Fruit fly (Drosophila melanogaster): ENCODE measurements around the gene JMJD7.

Gene JMJD7

DNA sequence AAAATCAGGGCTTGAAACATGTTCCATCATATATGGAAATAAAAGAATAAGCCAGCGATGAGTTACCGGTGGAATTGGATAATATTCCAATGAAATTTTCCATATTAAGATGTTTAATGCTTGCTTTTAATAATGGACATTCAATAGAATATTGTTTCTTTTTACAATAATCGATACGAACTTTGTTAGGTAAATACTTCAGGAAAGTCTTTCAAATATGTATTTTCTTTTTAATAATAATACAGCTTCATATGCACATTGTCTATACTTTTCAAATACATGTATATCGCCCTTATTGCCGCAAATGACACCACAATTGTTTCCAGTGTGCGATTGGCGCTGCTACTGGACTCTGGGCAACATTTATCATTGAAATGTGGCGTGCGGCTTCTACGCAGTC lies 43.2 kb downstream of the JMJD7 start (continued):
- peak; percentile 24 for TF ChIP-seq CG11504 (tag; optimal IDR thresholded peaks at IDR 0.05)
- TF ChIP-seq Tbp (GFP tag; optimal IDR thresholded peaks at IDR 0.05), result no peak

DNA sequence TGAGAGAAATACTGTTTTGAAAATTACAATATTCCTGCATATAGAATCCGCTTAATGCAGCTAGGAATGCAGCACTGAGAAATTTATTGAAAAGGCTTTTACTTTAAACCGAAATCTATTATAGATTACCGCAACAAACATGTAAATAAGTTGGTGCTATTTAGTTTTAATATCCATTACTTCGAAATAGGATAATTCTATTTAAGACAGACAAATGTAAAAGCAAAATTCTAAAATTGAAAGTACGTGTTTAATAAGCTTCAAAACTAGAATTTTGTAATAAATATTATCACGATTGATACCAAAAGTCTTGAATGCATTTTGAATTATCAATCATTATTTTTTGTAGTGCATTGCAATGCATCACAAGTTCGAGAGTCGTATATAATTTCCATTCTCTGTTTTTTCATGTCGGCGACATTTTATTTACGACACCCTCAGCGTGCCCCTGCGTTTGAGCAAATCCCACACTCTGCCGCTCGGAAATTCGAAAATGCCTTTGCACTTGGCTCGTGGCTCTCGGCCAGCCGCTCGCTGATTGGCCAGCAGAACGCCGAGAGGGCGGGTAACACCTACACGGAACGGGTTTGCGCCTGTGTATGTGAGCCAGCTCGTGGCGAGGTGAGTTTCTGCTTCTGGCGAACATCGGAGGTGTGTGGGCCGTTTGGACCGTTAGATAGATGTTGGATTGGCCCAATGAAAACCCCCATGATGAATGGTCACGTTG lies 46.8 kb downstream of the JMJD7 start:
- TF ChIP-seq ham (GFP tag; IDR thresholded peaks at IDR 0.05) (no peak), Mad (GFP tag; optimal IDR thresholded peaks at IDR 0.05) (no peak), dpn (GFP tag; optimal IDR thresholded peaks at IDR 0.05) (no peak), CG30403 (GFP tag; optimal IDR thresholded peaks at IDR 0.05) (peak; percentile 19), CG34376 (GFP tag; optimal IDR thresholded peaks at IDR 0.05) (no peak), CG14860 (GFP tag; IDR thresholded peaks at IDR 0.05; ENCODE audit: partially characterized antibody) (no peak), schlank (tag; optimal IDR thresholded peaks at IDR 0.05) (no peak), PHDP (tag; optimal IDR thresholded peaks at IDR 0.05) (no peak), CG9437 (GFP tag; optimal IDR thresholded peaks at IDR 0.05) (peak; percentile 11), CG10147 (GFP tag; optimal IDR thresholded peaks at IDR 0.05) (no peak), gsb-n (tag; optimal IDR thresholded peaks at IDR 0.05) (peak; percentile 6), Sin3A (optimal IDR thresholded peaks at IDR 0.05) (no peak), oc (tag; optimal IDR thresholded peaks at IDR 0.05) (no peak), zfh1 (GFP tag; IDR thresholded peaks at IDR 0.05) (no peak), CG15601 (tag; optimal IDR thresholded peaks at IDR 0.05) (no peak), Side (GFP tag; optimal IDR thresholded peaks at IDR 0.05) (no peak), CG14965 (GFP tag; optimal IDR thresholded peaks at IDR 0.05; ENCODE audit: borderline replicate concordance) (no peak), chinmo (GFP tag; IDR thresholded peaks at IDR 0.05; ENCODE audit: partially characterized antibody) (peak; percentile 49; the same call in 1 of the 4 replicates), kah (GFP tag; optimal IDR thresholded peaks at IDR 0.05) (no peak), Camta (GFP tag; optimal IDR thresholded peaks at IDR 0.05) (no peak), lab (GFP tag; optimal IDR thresholded peaks at IDR 0.05) (no peak), CG4617 (GFP tag; optimal IDR thresholded peaks at IDR 0.05; ENCODE audit: borderline replicate concordance) (no peak), tup (GFP tag; optimal IDR thresholded peaks at IDR 0.05) (no peak), Fer2 (tag; optimal IDR thresholded peaks at IDR 0.05) (no peak), esg (GFP tag; conservative IDR thresholded peaks at IDR 0.05) (no peak), eyg (GFP tag; optimal IDR thresholded peaks at IDR 0.05) (no peak), CG33557 (GFP tag; optimal IDR thresholded peaks at IDR 0.05) (no peak), kay (GFP tag; optimal IDR thresholded peaks at IDR 0.05) (no peak), CG15514 (GFP tag; optimal IDR thresholded peaks at IDR 0.05) (no peak), mld (GFP tag; IDR thresholded peaks at IDR 0.05; ENCODE audit: partially characterized antibody) (no peak), CG42726 (GFP tag; IDR thresholded peaks at IDR 0.05; ENCODE audit: partially characterized antibody) (no peak), CG17568 (GFP tag; optimal IDR thresholded peaks at IDR 0.05) (no peak), scrt (GFP tag; optimal IDR thresholded peaks at IDR 0.05) (no peak), CG13624 (GFP tag; optimal IDR thresholded peaks at IDR 0.05) (no peak), NC2α (GFP tag; optimal IDR thresholded peaks at IDR 0.05) (no peak), so (GFP tag; IDR thresholded peaks at IDR 0.05) (no peak), tap (tag; optimal IDR thresholded peaks at IDR 0.05) (no peak), CG11723 (GFP tag; optimal IDR thresholded peaks at IDR 0.05) (no peak), CG18619 (GFP tag; optimal IDR thresholded peaks at IDR 0.05) (no peak), ind (GFP tag; optimal IDR thresholded peaks at IDR 0.05) (no peak), tll (GFP tag; optimal IDR thresholded peaks at IDR 0.05) (no peak), gt (GFP tag; IDR thresholded peaks at IDR 0.05) (no peak), CG9932 (GFP tag; IDR thresholded peaks at IDR 0.05) (no peak), cg (GFP tag; optimal IDR thresholded peaks at IDR 0.05) (peak; percentile 81), Pdp1 (GFP tag; optimal IDR thresholded peaks at IDR 0.05) (no peak)

Data from whole organism, embryonic.